Worm (Caenorhabditis elegans) whole organism, midembryonic: ENCODE data around the gene W10C6.2.
"Not testable (repeated sequence)": the region's sequence is repeated elsewhere in the genome, so short reads cannot be mapped to it uniquely, and the experiment has no call there.

Experiments used
- cog-1 ChIP-seq: sonication (generic microtip); optimal IDR thresholded peaks from 2 replicates; lab custom pipeline; 2016; ENCODE audit warnings: missing genetic modification characterization, missing compliant biosample characterization
- flt-1 ChIP-seq: fragments of 200-800 bp; sonication (Bioruptor generic); IDR thresholded peaks from 2 replicates; pipeline ENCODE4 v1.3.6; 2022; ENCODE audit warnings: missing genetic modification characterization, missing compliant biosample characterization
- med-1 ChIP-seq: sonication (generic microtip); optimal IDR thresholded peaks from 2 replicates; lab custom pipeline; 2017; ENCODE audit warnings: missing genetic modification characterization, mild to moderate bottlenecking, missing compliant biosample characterization, antibody characterized with exemption, missing genetic modification reagents; ENCODE audit not compliant: insufficient read depth
- ztf-29 ChIP-seq: fragments of 200-800 bp; sonication (Bioruptor generic); IDR thresholded peaks from 2 replicates; pipeline ENCODE4 v1.3.6; 2022; ENCODE audit warnings: missing genetic modification reagents, missing genetic modification characterization, missing compliant biosample characterization

DNA sequence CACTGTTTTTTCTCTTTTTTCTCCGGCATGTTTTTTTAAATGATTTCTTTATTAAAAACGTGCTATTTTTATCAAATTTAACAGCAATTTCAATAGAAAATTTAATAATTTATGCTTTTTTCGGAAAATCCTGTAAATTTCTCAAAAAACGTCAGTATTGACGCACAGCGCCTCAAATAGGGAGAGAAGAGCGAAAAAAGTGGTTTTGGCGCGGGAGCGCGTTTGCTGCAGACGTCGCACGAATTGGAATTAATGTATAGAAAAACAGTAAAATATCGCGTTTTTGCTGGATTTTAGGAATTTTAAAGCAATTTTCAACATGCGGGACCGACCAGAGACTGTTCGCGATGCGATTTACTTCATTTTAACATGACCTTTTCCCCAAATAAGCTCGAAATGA, 47.2 kb upstream of the W10C6.2 start:
- TF ChIP-seq med-1 (GFP tag; lab: Kevin White, UChicago); ztf-29 (GFP tag; lab: Robert Waterston, UW); cog-1; flt-1 (GFP tag; lab: Robert Waterston, UW): not testable (repeated sequence)
